Fruit fly (Drosophila melanogaster): Measurements from ENCODE around the gene CG4956.

- TF ChIP-seq CG8478 (optimal IDR thresholded peaks at IDR 0.05) = no peak
- TF ChIP-seq CTCF (optimal IDR thresholded peaks at IDR 0.05) = no peak
Measured at dm6 chr3R:25754844-25755429, 23.2 kb downstream of the CG4956 start.

Measured in S2 (cell line).